Worm (Caenorhabditis elegans): ENCODE data around the gene F22E5.20.
A peak's percentile ranks its signal among the peaks of the same experiment; 100 is the strongest.

Gene F22E5.20

DNA sequence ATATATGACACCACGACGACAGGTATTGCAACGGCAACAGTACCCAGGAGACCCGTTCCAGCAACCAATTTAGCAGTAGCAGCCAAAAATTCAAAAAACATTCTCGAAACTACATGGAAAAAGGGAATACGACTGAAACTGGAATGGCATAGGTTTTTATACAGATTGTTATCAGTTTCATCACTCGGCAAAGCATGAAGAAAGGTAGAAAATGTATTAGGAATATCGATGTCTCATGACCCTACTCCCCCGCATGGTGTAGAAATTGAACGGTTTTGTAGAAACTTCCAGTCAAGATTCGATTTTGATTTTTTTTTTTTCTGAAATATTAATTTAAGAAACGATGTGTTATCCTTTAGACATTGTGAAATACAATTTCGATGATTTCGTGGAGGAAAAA lies 37.5 kb upstream of the F22E5.20 start, which contains the start of gene T05A8.2:
T05A8.2 (minus strand) TSS at position 101 of the 400 bp plus-strand sequence.
- TF ChIP-seq unc-62 (GFP tag; optimal IDR thresholded peaks at IDR 0.05 in 1 of 2) (peak in 1 of 2 experiments; percentile 35), unc-62 (tag; optimal IDR thresholded peaks at IDR 0.05) (no peak), snpc-4 (tag; optimal IDR thresholded peaks at IDR 0.05) (no peak)

ce11 chrII:2709942-2710341 lies 36.5 kb upstream of the F22E5.20 start, which contains the start of gene T05A8.1:
T05A8.1 (minus strand) TSS chrII:2710042.
- TF ChIP-seq rbr-2 (tag; optimal IDR thresholded peaks at IDR 0.05): no peak
- no peak for TF ChIP-seq lir-3 (tag; optimal IDR thresholded peaks at IDR 0.05)
- TF ChIP-seq nhr-10 (tag; optimal IDR thresholded peaks at IDR 0.05): no peak
- no peak for TF ChIP-seq nhr-237 (tag; optimal IDR thresholded peaks at IDR 0.05)
- no peak for TF ChIP-seq fos-1 (tag; optimal IDR thresholded peaks at IDR 0.05)
- TF ChIP-seq daf-8 (GFP tag; IDR thresholded peaks at IDR 0.05): no peak
- no peak for TF ChIP-seq F37D6.2 (tag; optimal IDR thresholded peaks at IDR 0.05)

ce11 chrII:2707872-2708271 lies 34.4 kb upstream of the F22E5.20 start, which contains the start of gene Y47G7B.2:
Y47G7B.2 (minus strand) TSS chrII:2708014.
- TF ChIP-seq ama-1 (optimal IDR thresholded peaks at IDR 0.05) (no peak), dmd-6 (GFP tag; IDR thresholded peaks at IDR 0.05) (0 out of 2 replicates have a peak, but pooled peaks have one; percentile 10), hlh-30 (tag; optimal IDR thresholded peaks at IDR 0.05; ENCODE audit: insufficient read depth) (peak; percentile 49), lin-15B (tag; optimal IDR thresholded peaks at IDR 0.05) (no peak), dpl-1 (GFP tag; optimal IDR thresholded peaks at IDR 0.05) (no peak), F10B5.3 (tag; optimal IDR thresholded peaks at IDR 0.05) (no peak), mes-2 (tag; optimal IDR thresholded peaks at IDR 0.05; ENCODE audit: poor library complexity, severe bottlenecking) (peak; percentile 45), duxl-1 (tag; optimal IDR thresholded peaks at IDR 0.05; ENCODE audit: poor library complexity) (peak; percentile 90), R02D3.7 (tag; optimal IDR thresholded peaks at IDR 0.05) (no peak), tag-97 (GFP tag; IDR thresholded peaks at IDR 0.05) (no peak), D1046.2 (GFP tag; IDR thresholded peaks at IDR 0.05) (no peak), attf-4 (tag; optimal IDR thresholded peaks at IDR 0.05) (no peak), zip-2 (tag; optimal IDR thresholded peaks at IDR 0.05) (no peak), pqm-1 (tag; optimal IDR thresholded peaks at IDR 0.05) (no peak), hlh-11 (tag; optimal IDR thresholded peaks at IDR 0.05) (peak; percentile 25), jun-1 (tag; optimal IDR thresholded peaks at IDR 0.05) (no peak), nhr-111 (GFP tag; optimal IDR thresholded peaks at IDR 0.05) (no peak), vab-7 (GFP tag; IDR thresholded peaks at IDR 0.05) (no peak), spr-3 (GFP tag; optimal IDR thresholded peaks at IDR 0.05) (no peak), nhr-48 (tag; optimal IDR thresholded peaks at IDR 0.05) (no peak), fkh-10 (GFP tag; optimal IDR thresholded peaks at IDR 0.05) (no peak), snpc-1.2 (GFP tag; IDR thresholded peaks at IDR 0.05) (no peak), mep-1 (tag; optimal IDR thresholded peaks at IDR 0.05) (no peak), madf-9 (GFP tag; conservative IDR thresholded peaks at IDR 0.05) (no peak), daf-16 (GFP tag; optimal IDR thresholded peaks at IDR 0.05) (no peak), daf-16 (tag; optimal IDR thresholded peaks at IDR 0.05) (peak; percentile 68)

- TF ChIP-seq sdz-12 (GFP tag; optimal IDR thresholded peaks at IDR 0.05): no peak
- no peak for TF ChIP-seq dpl-1 (GFP tag; optimal IDR thresholded peaks at IDR 0.05)
- TF ChIP-seq nhr-10 (tag; optimal IDR thresholded peaks at IDR 0.05): no peak
- TF ChIP-seq nhr-77 (tag; optimal IDR thresholded peaks at IDR 0.05): no peak
Measured at ce11 chrII:2705200-2705599, 31.8 kb upstream of the F22E5.20 start, which contains the start of gene srh-128. srh-128 (minus strand) TSS chrII:2705300.

Measured in whole organism, L4 larva.